Fruit fly (Drosophila melanogaster) whole organism, embryonic: Measurements from ENCODE around the gene Npc2f.

Experiments used
- CG10274 ChIP-seq: fragments of 200-800 bp; sonication (Bioruptor generic); optimal IDR thresholded peaks from 3 replicates; lab custom pipeline; 2017; ENCODE audit warnings: missing biosample characterization, mild to moderate bottlenecking, missing genetic modification characterization
- CG10321 ChIP-seq: fragments of 200-800 bp; sonication (Bioruptor generic); IDR thresholded peaks from 2 replicates; pipeline ENCODE4 v1.3.6; 2022; ENCODE audit warnings: missing biosample characterization, missing genetic modification characterization
- CG11560 ChIP-seq: fragments of 200-800 bp; sonication (Bioruptor generic); IDR thresholded peaks from 3 replicates; pipeline ENCODE4 v1.3.6; 2022; ENCODE audit warnings: missing biosample characterization, missing genetic modification characterization
- CG11696 ChIP-seq: fragments of 200-800 bp; sonication (Bioruptor generic); IDR thresholded peaks from 2 replicates; pipeline ENCODE4 v1.3.6; 2022; ENCODE audit warnings: missing biosample characterization, missing genetic modification characterization
- CG13123 ChIP-seq: fragments of 200-800 bp; sonication (Bioruptor generic); optimal IDR thresholded peaks from 2 replicates; lab custom pipeline; 2016; ENCODE audit warnings: missing biosample characterization, missing genetic modification characterization
- CG13775 ChIP-seq: fragments of 200-800 bp; sonication (Bioruptor generic); optimal IDR thresholded peaks from 3 replicates; lab custom pipeline; 2017; ENCODE audit warnings: missing biosample characterization, mild to moderate bottlenecking, missing genetic modification characterization
- CG14441 ChIP-seq: fragments of 200-800 bp; sonication (Bioruptor generic); IDR thresholded peaks from 2 replicates; pipeline ENCODE4 v1.3.6; 2022; ENCODE audit warnings: missing biosample characterization, missing genetic modification characterization
- CG15269 ChIP-seq: fragments of 200-800 bp; sonication (Bioruptor generic); optimal IDR thresholded peaks from 2 replicates; lab custom pipeline; 2018; ENCODE audit warnings: missing biosample characterization, mild to moderate bottlenecking, missing genetic modification characterization, moderate library complexity
- CG1529 ChIP-seq: fragments of 200-800 bp; sonication (Bioruptor generic); optimal IDR thresholded peaks from 3 replicates; lab custom pipeline; 2018; ENCODE audit warnings: missing biosample characterization, missing genetic modification characterization
- CG17186 ChIP-seq: fragments of 200-800 bp; sonication (Bioruptor generic); optimal IDR thresholded peaks from 3 replicates; lab custom pipeline; 2017; ENCODE audit warnings: missing biosample characterization, missing genetic modification reagents, missing genetic modification characterization
- CG17829 ChIP-seq: fragments of 200-800 bp; optimal IDR thresholded peaks from 2 replicates; lab custom pipeline; 2019; ENCODE audit warnings: missing biosample characterization, mild to moderate bottlenecking, missing genetic modification characterization, moderate library complexity
- CG2129 ChIP-seq: fragments of 200-800 bp; sonication (Bioruptor generic); IDR thresholded peaks from 2 replicates; pipeline ENCODE4 v1.3.6; 2022; ENCODE audit warnings: missing biosample characterization, missing genetic modification characterization; ENCODE audit not compliant: partially characterized antibody
- CG2889 ChIP-seq: fragments of 200-800 bp; sonication (Bioruptor generic); IDR thresholded peaks from 3 replicates; pipeline ENCODE4 v1.3.6; 2022; ENCODE audit warnings: missing biosample characterization, missing genetic modification characterization
- CG30020 ChIP-seq: fragments of 200-800 bp; optimal IDR thresholded peaks from 2 replicates; lab custom pipeline; 2019; ENCODE audit warnings: missing biosample characterization, mild to moderate bottlenecking, missing genetic modification characterization, moderate library complexity
- CG31224 ChIP-seq: fragments of 200-800 bp; sonication (Bioruptor generic); IDR thresholded peaks from 2 replicates; pipeline ENCODE4 v1.3.6; 2022; ENCODE audit warnings: missing biosample characterization, missing genetic modification characterization
- CG3163 ChIP-seq: fragments of 200-800 bp; sonication (Bioruptor generic); optimal IDR thresholded peaks from 3 replicates; lab custom pipeline; 2016; ENCODE audit warnings: missing biosample characterization, missing genetic modification characterization
- CG32767 ChIP-seq: fragments of 200-800 bp; sonication (Bioruptor generic); IDR thresholded peaks from 2 replicates; pipeline ENCODE4 v1.3.6; 2022; ENCODE audit warnings: missing biosample characterization, missing genetic modification characterization
- CG34422 ChIP-seq: fragments of 200-800 bp; sonication (Bioruptor generic); IDR thresholded peaks from 3 replicates; pipeline ENCODE4 v1.3.6; 2022; ENCODE audit warnings: missing biosample characterization, missing genetic modification characterization
- CG3847 ChIP-seq: fragments of 200-800 bp; sonication (Bioruptor generic); IDR thresholded peaks from 2 replicates; pipeline ENCODE4 v1.3.6; 2022; ENCODE audit warnings: missing biosample characterization, missing genetic modification characterization
- CG3995 ChIP-seq: fragments of 200-800 bp; sonication (Bioruptor generic); optimal IDR thresholded peaks from 3 replicates; lab custom pipeline; 2016; ENCODE audit warnings: missing biosample characterization, missing genetic modification characterization
- CG4360 ChIP-seq: fragments of 200-800 bp; sonication (Bioruptor generic); IDR thresholded peaks from 2 replicates; pipeline ENCODE4 v1.3.6; 2022; ENCODE audit warnings: missing biosample characterization, missing genetic modification characterization
- CG4820 ChIP-seq: fragments of 200-800 bp; sonication (Bioruptor generic); optimal IDR thresholded peaks from 3 replicates; lab custom pipeline; 2016; ENCODE audit warnings: missing biosample characterization, missing genetic modification characterization
- CG8478 ChIP-seq: fragments of >200 bp; optimal IDR thresholded peaks from 2 replicates; lab custom pipeline; 2018
- CG9437 ChIP-seq: fragments of 200-800 bp; sonication (Bioruptor generic); optimal IDR thresholded peaks from 2 replicates; lab custom pipeline; 2018; ENCODE audit warnings: missing biosample characterization, mild to moderate bottlenecking, missing genetic modification characterization
- CG9727 ChIP-seq: fragments of 200-800 bp; sonication (Bioruptor generic); optimal IDR thresholded peaks from 3 replicates; lab custom pipeline; 2017; ENCODE audit warnings: missing biosample characterization, mild to moderate bottlenecking, missing genetic modification characterization
- CG9932 ChIP-seq: fragments of 200-800 bp; sonication (Bioruptor generic); IDR thresholded peaks from 2 replicates; pipeline ENCODE4 v1.3.6; 2022; ENCODE audit warnings: missing biosample characterization, missing genetic modification characterization
- Dip2 ChIP-seq: fragments of 200-800 bp; sonication (Bioruptor generic); IDR thresholded peaks from 2 replicates; pipeline ENCODE4 v1.3.6; 2022; ENCODE audit warnings: missing biosample characterization, missing genetic modification characterization
- Dll ChIP-seq: fragments of 200-800 bp; sonication (Bioruptor generic); IDR thresholded peaks from 4 replicates; pipeline ENCODE4 v1.3.6; 2022; ENCODE audit warnings: missing biosample characterization, missing genetic modification characterization; ENCODE audit not compliant: partially characterized antibody
- Fer3 ChIP-seq: fragments of 200-800 bp; sonication (Bioruptor generic); optimal IDR thresholded peaks from 2 replicates; lab custom pipeline; 2018; ENCODE audit warnings: missing biosample characterization, mild to moderate bottlenecking, missing genetic modification characterization, moderate library complexity
- HLH3B ChIP-seq: fragments of 200-800 bp; sonication (Bioruptor generic); IDR thresholded peaks from 2 replicates; pipeline ENCODE4 v1.3.6; 2022; ENCODE audit warnings: missing biosample characterization, missing genetic modification characterization
- HLH4C ChIP-seq: fragments of 200-800 bp; sonication (Bioruptor generic); IDR thresholded peaks from 3 replicates; pipeline ENCODE4 v1.3.6; 2022; ENCODE audit warnings: missing biosample characterization, missing genetic modification characterization; ENCODE audit not compliant: partially characterized antibody
- HmgZ ChIP-seq: fragments of 200-800 bp; sonication (Bioruptor generic); optimal IDR thresholded peaks from 2 replicates; lab custom pipeline; 2018; ENCODE audit warnings: missing biosample characterization, mild to moderate bottlenecking, missing genetic modification characterization
- Hr3 ChIP-seq: fragments of 200-800 bp; sonication (Bioruptor generic); optimal IDR thresholded peaks from 3 replicates; lab custom pipeline; 2016; ENCODE audit warnings: missing biosample characterization, missing genetic modification characterization
- Sry-β ChIP-seq: fragments of 200-800 bp; sonication (Bioruptor generic); optimal IDR thresholded peaks from 2 replicates; lab custom pipeline; 2018; ENCODE audit warnings: missing biosample characterization, mild to moderate bottlenecking, missing genetic modification characterization, moderate library complexity
- bab2 ChIP-seq: fragments of 200-800 bp; sonication (Bioruptor generic); optimal IDR thresholded peaks from 2 replicates; lab custom pipeline; 2016; ENCODE audit warnings: missing biosample characterization, missing genetic modification characterization
- br ChIP-seq: fragments of >200 bp; optimal IDR thresholded peaks from 2 replicates; lab custom pipeline; 2017
- fru ChIP-seq: fragments of >200 bp; optimal IDR thresholded peaks from 2 replicates; lab custom pipeline; 2017
- her ChIP-seq: fragments of 200-800 bp; sonication (Bioruptor generic); optimal IDR thresholded peaks from 2 replicates; lab custom pipeline; 2016; ENCODE audit warnings: missing biosample characterization, missing genetic modification characterization
- inv ChIP-seq: fragments of 200-800 bp; sonication (Bioruptor generic); IDR thresholded peaks from 2 replicates; pipeline ENCODE4 v1.3.6; 2022; ENCODE audit warnings: missing biosample characterization, missing genetic modification characterization; ENCODE audit not compliant: partially characterized antibody
- klu ChIP-seq: fragments of 200-800 bp; sonication (Bioruptor generic); IDR thresholded peaks from 2 replicates; pipeline ENCODE4 v1.3.6; 2022; ENCODE audit warnings: missing biosample characterization, missing genetic modification characterization
- nau ChIP-seq: fragments of 200-800 bp; sonication (Bioruptor generic); optimal IDR thresholded peaks from 3 replicates; lab custom pipeline; 2017; ENCODE audit warnings: missing biosample characterization, mild to moderate bottlenecking, missing genetic modification characterization, missing genetic modification reagents
- scrt ChIP-seq: fragments of 200-800 bp; sonication (Bioruptor generic); optimal IDR thresholded peaks from 2 replicates; lab custom pipeline; 2018; ENCODE audit warnings: missing biosample characterization, mild to moderate bottlenecking, missing genetic modification characterization, moderate library complexity
- shn ChIP-seq: fragments of 200-800 bp; sonication (Bioruptor generic); optimal IDR thresholded peaks from 3 replicates; lab custom pipeline; 2016; ENCODE audit warnings: missing biosample characterization, missing genetic modification characterization
- slp2 ChIP-seq: fragments of 200-800 bp; sonication (Bioruptor generic); optimal IDR thresholded peaks from 2 replicates; lab custom pipeline; 2016; ENCODE audit warnings: missing biosample characterization, missing genetic modification characterization
- sqz ChIP-seq: fragments of 200-800 bp; sonication (Bioruptor generic); optimal IDR thresholded peaks from 3 replicates; lab custom pipeline; 2018; ENCODE audit warnings: missing biosample characterization, mild to moderate bottlenecking, missing genetic modification characterization
- ssp ChIP-seq: fragments of 200-800 bp; sonication (Bioruptor generic); IDR thresholded peaks from 2 replicates; pipeline ENCODE4 v1.3.6; 2022; ENCODE audit warnings: missing biosample characterization, missing genetic modification characterization
- stwl ChIP-seq: fragments of 200-800 bp; sonication (Bioruptor generic); optimal IDR thresholded peaks from 3 replicates; lab custom pipeline; 2018; ENCODE audit warnings: missing biosample characterization, mild to moderate bottlenecking, missing genetic modification characterization, moderate library complexity
- tap ChIP-seq: fragments of 200-800 bp; optimal IDR thresholded peaks from 3 replicates; lab custom pipeline; 2019; ENCODE audit warnings: missing biosample characterization, mild to moderate bottlenecking, missing genetic modification characterization, moderate library complexity
- vfl ChIP-seq: fragments of 200-800 bp; sonication (Bioruptor generic); optimal IDR thresholded peaks from 2 replicates; lab custom pipeline; 2016; ENCODE audit warnings: missing biosample characterization, missing genetic modification characterization
- wek ChIP-seq: fragments of 200-800 bp; sonication (Bioruptor generic); optimal IDR thresholded peaks from 3 replicates; lab custom pipeline; 2018; ENCODE audit warnings: missing biosample characterization, mild to moderate bottlenecking, missing genetic modification characterization, moderate library complexity

The Npc2f gene

DNA sequence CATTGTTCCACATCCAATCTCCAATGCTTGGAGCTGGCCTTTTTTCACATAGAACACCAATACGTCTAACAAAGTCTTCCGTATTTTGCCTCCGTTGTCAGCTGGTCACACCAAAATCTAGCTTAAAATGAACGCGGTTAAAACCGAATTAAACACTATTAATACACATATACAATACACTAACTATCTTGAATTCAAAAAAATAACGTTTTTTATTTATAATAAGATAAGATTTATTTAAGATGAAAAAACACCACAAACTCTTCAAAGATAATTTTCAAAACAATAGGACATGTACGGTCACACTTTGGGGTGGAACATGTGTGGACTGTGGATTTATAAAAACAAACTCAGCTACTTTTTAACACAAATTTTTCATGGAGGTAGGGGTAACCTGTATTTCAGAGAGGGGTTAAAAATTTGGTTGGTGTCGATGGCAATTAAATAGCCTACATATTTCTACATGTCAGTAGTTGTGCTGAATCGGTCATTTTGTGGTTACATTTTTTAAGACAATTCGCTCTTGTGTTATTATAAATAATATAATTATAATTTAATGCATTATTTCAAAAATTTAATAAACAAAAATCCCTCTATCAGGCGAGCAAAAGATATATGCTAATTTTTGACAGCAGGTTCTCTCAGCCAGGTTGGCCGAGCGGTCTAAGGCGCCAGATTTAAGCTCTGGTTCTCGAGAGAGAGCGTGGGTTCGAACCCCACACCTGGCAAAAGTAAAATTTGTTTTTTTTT, 25.2 kb upstream of the Npc2f start, which contains the start of gene CG13605:
TSS of gene CG13605 (minus strand) at position 70 of the 750 bp plus-strand sequence.
- peak; percentile 63 for TF ChIP-seq bab2 (GFP tag; lab: Kevin White, UChicago)
- TF ChIP-seq CG17829 (tag; lab: Kevin White, UChicago): peak; percentile 73
- TF ChIP-seq CG15269: peak; percentile 87
- peak; percentile 46; the same call in 1 of the 2 replicates for TF ChIP-seq klu (GFP tag; lab: Robert Waterston, UW)
- no peak for TF ChIP-seq CG2129 (GFP tag; lab: Robert Waterston, UW)
- no peak for TF ChIP-seq fru (lab: Kevin White, UChicago)
- TF ChIP-seq CG1529 (GFP tag; lab: Kevin White, UChicago): peak; percentile 24
- no peak for TF ChIP-seq CG8478 (lab: Kevin White, UChicago)
- TF ChIP-seq HmgZ (tag; lab: Kevin White, UChicago): peak; percentile 26
- peak; percentile 38 for TF ChIP-seq sqz (GFP tag; lab: Kevin White, UChicago)
- peak; percentile 73 for TF ChIP-seq scrt (GFP tag; lab: Kevin White, UChicago)
- no peak for TF ChIP-seq CG32767 (GFP tag; lab: Robert Waterston, UW)
- TF ChIP-seq slp2 (GFP tag; lab: Kevin White, UChicago): no peak
- peak; percentile 55 for TF ChIP-seq stwl
- no peak for TF ChIP-seq inv (GFP tag; lab: Robert Waterston, UW)
- TF ChIP-seq CG31224 (GFP tag; lab: Robert Waterston, UW): peak; percentile 66
- no peak for TF ChIP-seq CG4360 (GFP tag; lab: Robert Waterston, UW)
- peak; percentile 54 for TF ChIP-seq her (GFP tag; lab: Kevin White, UChicago)
- peak; percentile 25 for TF ChIP-seq vfl
- no peak for TF ChIP-seq nau (GFP tag; lab: Kevin White, UChicago)
- peak; percentile 74; the same call in 2 of the 3 replicates for TF ChIP-seq CG34422 (GFP tag; lab: Robert Waterston, UW)
- TF ChIP-seq CG3995 (GFP tag; lab: Kevin White, UChicago): peak; percentile 13
- TF ChIP-seq CG9727: peak; percentile 71
- no peak for TF ChIP-seq CG17186 (GFP tag; lab: Kevin White, UChicago)
- peak; percentile 51 for TF ChIP-seq CG10274 (GFP tag; lab: Kevin White, UChicago)
- TF ChIP-seq CG4820 (GFP tag; lab: Kevin White, UChicago): peak; percentile 52
- TF ChIP-seq CG11560: no peak
- peak; percentile 48 for TF ChIP-seq CG30020 (tag; lab: Kevin White, UChicago)
- TF ChIP-seq CG9932 (GFP tag; lab: Robert Waterston, UW): peak; percentile 81
- peak; percentile 63 for TF ChIP-seq CG13775 (GFP tag; lab: Kevin White, UChicago)
- peak; percentile 51; the same call in 3 of the 4 replicates for TF ChIP-seq Dll (GFP tag; lab: Robert Waterston, UW)
- no peak; the same call in 1 of the 2 replicates for TF ChIP-seq CG11696
- 0 out of 3 replicates have a peak, but pooled peaks have one; percentile 33 for TF ChIP-seq HLH4C (GFP tag; lab: Robert Waterston, UW)
- peak; percentile 35 for TF ChIP-seq wek (GFP tag; lab: Kevin White, UChicago)
- TF ChIP-seq shn (GFP tag; lab: Kevin White, UChicago): peak; percentile 41
- TF ChIP-seq ssp (GFP tag; lab: Robert Waterston, UW): no peak
- peak; percentile 23 for TF ChIP-seq CG9437 (GFP tag; lab: Kevin White, UChicago)
- TF ChIP-seq CG13123: no peak
- 0 out of 2 replicates have a peak, but pooled peaks have one; percentile 20 for TF ChIP-seq CG10321 (GFP tag; lab: Robert Waterston, UW)
- peak; percentile 60 for TF ChIP-seq Sry-β
- TF ChIP-seq HLH3B (GFP tag; lab: Robert Waterston, UW): peak; percentile 76
- peak; percentile 79 for TF ChIP-seq Fer3
- TF ChIP-seq CG3163 (GFP tag; lab: Kevin White, UChicago): peak; percentile 37
- no peak for TF ChIP-seq Dip2 (GFP tag; lab: Robert Waterston, UW)
- TF ChIP-seq CG3847 (GFP tag; lab: Robert Waterston, UW): peak; percentile 26; the same call in 1 of the 2 replicates
- peak; percentile 61 for TF ChIP-seq Hr3 (GFP tag; lab: Kevin White, UChicago)
- no peak for TF ChIP-seq br (lab: Kevin White, UChicago)
- TF ChIP-seq CG14441 (GFP tag; lab: Robert Waterston, UW): peak; percentile 72
- TF ChIP-seq tap: peak; percentile 64
- TF ChIP-seq CG2889 (GFP tag; lab: Robert Waterston, UW): 0 out of 3 replicates have a peak, but pooled peaks have one; percentile 35
